Worm (Caenorhabditis elegans) whole organism, L3 larva: ENCODE data around the gene pccb-1.
A peak's percentile ranks its signal among the peaks of the same experiment; 100 is the strongest.

ENCODE experiments used
- ZK546.5 ChIP-seq: sonication (generic microtip); optimal IDR thresholded peaks from 2 replicates; lab custom pipeline; 2017; ENCODE audit warnings: missing biosample characterization, missing genetic modification characterization
- aly-2 ChIP-seq: fragments of 150-350 bp; optimal IDR thresholded peaks from 2 replicates; lab custom pipeline; 2014; ENCODE audit warnings: missing biosample characterization, missing genetic modification characterization
- ama-1 ChIP-seq: fragments of 150-350 bp; optimal IDR thresholded peaks from 2 replicates; lab custom pipeline; 2018
- ceh-16 ChIP-seq: sonication (generic microtip); optimal IDR thresholded peaks from 2 replicates; lab custom pipeline; 2017; ENCODE audit warnings: missing biosample characterization, missing genetic modification characterization
- ceh-9 ChIP-seq: sonication (generic microtip); optimal IDR thresholded peaks from 2 replicates; lab custom pipeline; 2018; ENCODE audit warnings: missing biosample characterization, missing genetic modification characterization
- elt-3 ChIP-seq, 3 experiments: fragments of 150-350 bp in 1 of 3; sonication (generic microtip) in 2 of 3; optimal IDR thresholded peaks; 2 replicates in 2 of 3; 4 replicates in 1 of 3; lab custom pipeline; 2014 to 2017; ENCODE audit warnings: missing biosample characterization in 3 of 3, missing genetic modification characterization in 3 of 3
- lsy-12 ChIP-seq: sonication (generic microtip); optimal IDR thresholded peaks from 2 replicates; lab custom pipeline; 2016; ENCODE audit warnings: mild to moderate bottlenecking, missing genetic modification characterization, missing compliant biosample characterization
- nfya-1 ChIP-seq: sonication (generic microtip); optimal IDR thresholded peaks from 2 replicates; lab custom pipeline; 2017; ENCODE audit warnings: missing genetic modification characterization, mild to moderate bottlenecking, missing compliant biosample characterization, antibody characterized with exemption, moderate library complexity; ENCODE audit not compliant: insufficient read depth
- nhr-12 ChIP-seq: fragments of 150-350 bp; optimal IDR thresholded peaks from 2 replicates; lab custom pipeline; 2014; ENCODE audit warnings: missing biosample characterization, missing genetic modification characterization
- nhr-76 ChIP-seq: fragments of 150-350 bp; sonication (generic microtip); optimal IDR thresholded peaks from 5 replicates; lab custom pipeline; 2014; ENCODE audit warnings: missing biosample characterization, missing genetic modification characterization
- nhr-77 ChIP-seq: fragments of 150-350 bp; optimal IDR thresholded peaks from 2 replicates; lab custom pipeline; 2014; ENCODE audit warnings: missing biosample characterization, missing genetic modification characterization
- snpc-4 ChIP-seq: fragments of 150-350 bp; optimal IDR thresholded peaks from 2 replicates; lab custom pipeline; 2014; ENCODE audit warnings: missing biosample characterization, missing genetic modification characterization
- unc-62 ChIP-seq: fragments of 150-350 bp; sonication (generic microtip); optimal IDR thresholded peaks from 4 replicates; lab custom pipeline; 2014; ENCODE audit warnings: missing biosample characterization, missing genetic modification reagents, missing genetic modification characterization
- ztf-11 ChIP-seq: fragments of 150-350 bp; optimal IDR thresholded peaks from 2 replicates; lab custom pipeline; 2014; ENCODE audit warnings: missing biosample characterization, missing genetic modification characterization

DNA sequence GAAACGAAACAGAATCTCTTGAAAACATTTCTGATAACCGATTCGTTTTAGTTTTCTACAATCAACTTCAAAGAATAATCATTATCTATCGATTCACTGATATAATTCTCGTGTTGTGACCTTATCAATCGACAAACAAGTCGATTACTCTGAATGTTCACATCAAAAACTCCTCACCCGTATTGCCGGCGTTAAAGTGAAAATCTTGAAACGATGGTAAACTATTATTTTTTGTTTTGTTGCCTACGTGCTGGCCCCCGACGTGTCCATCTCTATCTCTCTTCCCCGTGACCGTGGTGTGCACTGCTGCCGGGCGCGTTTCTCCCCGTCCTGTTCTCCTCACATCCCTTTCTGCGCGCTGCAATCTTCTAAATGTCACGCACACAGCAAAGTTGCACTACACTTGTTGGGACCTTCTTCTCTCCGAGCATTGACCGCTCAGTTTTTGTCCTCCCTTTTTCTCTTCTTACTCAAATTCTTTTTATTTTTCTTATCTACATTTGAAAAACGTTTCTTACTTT lies 605 bp downstream of the pccb-1 start:
- TF ChIP-seq snpc-4 (tag; lab: Kevin White, UChicago) (no peak), ceh-16 (tag; lab: Kevin White, UChicago) (no peak), ceh-9 (tag; lab: Kevin White, UChicago) (no peak), elt-3 (tag; optimal IDR thresholded peaks at IDR 0.05; lab: Kevin White, UChicago) (no peak), nhr-76 (no peak), ZK546.5 (tag; lab: Kevin White, UChicago) (no peak), unc-62 (GFP tag; lab: Kevin White, UChicago) (no peak), nfya-1 (tag; lab: Kevin White, UChicago) (peak; percentile 43), ztf-11 (tag; lab: Kevin White, UChicago) (no peak), nhr-12 (tag; lab: Kevin White, UChicago) (no peak), lsy-12 (tag; lab: Kevin White, UChicago) (no peak), ama-1 (peak; percentile 55), nhr-77 (tag; lab: Kevin White, UChicago) (no peak), aly-2 (tag; lab: Kevin White, UChicago) (no peak)
